Worm (Caenorhabditis elegans) whole organism, L1 larva: ENCODE data around the gene B0361.4.

Source experiments
- C04F5.9 ChIP-seq: sonication (generic microtip); optimal IDR thresholded peaks from 2 replicates; lab custom pipeline; 2016; ENCODE audit warnings: missing genetic modification characterization, missing compliant biosample characterization
- C16A3.4 ChIP-seq: fragments of 150-350 bp; optimal IDR thresholded peaks from 2 replicates; lab custom pipeline; 2014; ENCODE audit warnings: missing biosample characterization, missing genetic modification characterization
- F16B12.6 ChIP-seq: fragments of 150-350 bp; optimal IDR thresholded peaks from 2 replicates; lab custom pipeline; 2014; ENCODE audit warnings: missing biosample characterization, missing genetic modification characterization
- Y116A8C.19 ChIP-seq: sonication (generic microtip); optimal IDR thresholded peaks from 2 replicates; lab custom pipeline; 2016; ENCODE audit warnings: missing compliant biosample characterization, missing genetic modification characterization, borderline replicate concordance
- alr-1 ChIP-seq: fragments of 200-800 bp; sonication (Bioruptor generic); optimal IDR thresholded peaks from 2 replicates; lab custom pipeline; 2018; ENCODE audit warnings: borderline replicate concordance, mild to moderate bottlenecking, missing genetic modification characterization, missing compliant biosample characterization
- blmp-1 ChIP-seq: fragments of 150-350 bp; optimal IDR thresholded peaks from 2 replicates; lab custom pipeline; 2014; ENCODE audit warnings: missing biosample characterization, missing genetic modification characterization
- ceh-8 ChIP-seq: fragments of 200-800 bp; sonication (Bioruptor generic); optimal IDR thresholded peaks from 2 replicates; lab custom pipeline; 2018; ENCODE audit warnings: mild to moderate bottlenecking, missing genetic modification characterization, moderate library complexity, missing compliant biosample characterization
- ceh-88 ChIP-seq: fragments of 200-800 bp; sonication (Bioruptor generic); IDR thresholded peaks from 2 replicates; pipeline ENCODE4 v1.3.6; 2022; ENCODE audit warnings: missing genetic modification characterization, missing compliant biosample characterization
- dpl-1 ChIP-seq, 3 experiments: fragments of 150-350 bp in 2 of 3; sonication (generic microtip) in 1 of 3; optimal IDR thresholded peaks; 2 replicates each; lab custom pipeline; 2014 to 2017; ENCODE audit warnings: missing biosample characterization in 3 of 3, missing genetic modification characterization in 3 of 3, missing genetic modification reagents in 3 of 3
- dsc-1 ChIP-seq: sonication (generic microtip); optimal IDR thresholded peaks from 2 replicates; lab custom pipeline; 2016; ENCODE audit warnings: mild to moderate bottlenecking, missing genetic modification characterization, missing compliant biosample characterization
- efl-1 ChIP-seq, 4 experiments: fragments of 150-350 bp; optimal IDR thresholded peaks in 3 of 4; peaks in 1 of 4; 1 replicate in 1 of 4; 2 replicates in 3 of 4; lab custom pipeline; 2014; ENCODE audit warnings: missing biosample characterization in 2 of 4, missing genetic modification characterization in 2 of 4, missing genetic modification reagents in 2 of 4
- ets-5 ChIP-seq: fragments of 200-800 bp; sonication (Bioruptor generic); IDR thresholded peaks from 2 replicates; pipeline ENCODE4 v1.3.6; 2022; ENCODE audit warnings: missing genetic modification characterization, missing compliant biosample characterization
- fkh-4 ChIP-seq: sonication (generic microtip); optimal IDR thresholded peaks from 2 replicates; lab custom pipeline; 2016; ENCODE audit warnings: missing compliant biosample characterization, missing genetic modification characterization, borderline replicate concordance
- fos-1 ChIP-seq: fragments of 150-350 bp; optimal IDR thresholded peaks from 2 replicates; lab custom pipeline; 2014; ENCODE audit warnings: missing biosample characterization, missing genetic modification characterization
- hlh-17 ChIP-seq: fragments of 200-800 bp; sonication (Bioruptor generic); optimal IDR thresholded peaks from 2 replicates; lab custom pipeline; 2018; ENCODE audit warnings: missing genetic modification characterization, mild to moderate bottlenecking, missing compliant biosample characterization, moderate library complexity, borderline replicate concordance
- hlh-4 ChIP-seq: sonication (generic microtip); optimal IDR thresholded peaks from 2 replicates; lab custom pipeline; 2016; ENCODE audit warnings: mild to moderate bottlenecking, missing genetic modification characterization, missing compliant biosample characterization
- hpl-2 ChIP-seq: fragments of 150-350 bp; optimal IDR thresholded peaks from 2 replicates; lab custom pipeline; 2014; ENCODE audit warnings: missing biosample characterization, missing genetic modification reagents, missing genetic modification characterization
- irx-1 ChIP-seq: sonication (generic microtip); optimal IDR thresholded peaks from 2 replicates; lab custom pipeline; 2016; ENCODE audit warnings: missing genetic modification characterization, missing compliant biosample characterization
- isw-1 ChIP-seq: fragments of 200-800 bp; sonication (Bioruptor generic); IDR thresholded peaks from 2 replicates; pipeline ENCODE4 v1.3.6; 2022; ENCODE audit warnings: missing genetic modification characterization, missing compliant biosample characterization
- lin-13 ChIP-seq: fragments of 150-350 bp; optimal IDR thresholded peaks from 2 replicates; lab custom pipeline; 2014; ENCODE audit warnings: missing biosample characterization, missing genetic modification reagents, missing genetic modification characterization
- lin-15B ChIP-seq: fragments of 150-350 bp; sonication (generic microtip); optimal IDR thresholded peaks from 3 replicates; lab custom pipeline; 2014; ENCODE audit warnings: missing biosample characterization, missing genetic modification characterization
- lin-35 ChIP-seq, 2 experiments: fragments of 150-350 bp; optimal IDR thresholded peaks; 2 replicates each; lab custom pipeline; 2014; ENCODE audit warnings: missing biosample characterization in 2 of 2, missing genetic modification characterization in 2 of 2, missing genetic modification reagents in 2 of 2
- lsy-2 ChIP-seq, 2 experiments: fragments of 150-350 bp; optimal IDR thresholded peaks; 2 replicates each; lab custom pipeline; 2014; ENCODE audit warnings: missing biosample characterization in 2 of 2, missing genetic modification characterization in 2 of 2
- mab-9 ChIP-seq: fragments of 200-800 bp; sonication (Bioruptor generic); IDR thresholded peaks from 2 replicates; pipeline ENCODE4 v1.3.6; 2022; ENCODE audit warnings: missing genetic modification reagents, missing genetic modification characterization, missing compliant biosample characterization
- mef-2 ChIP-seq: fragments of 150-350 bp; optimal IDR thresholded peaks from 2 replicates; lab custom pipeline; 2014; ENCODE audit warnings: missing biosample characterization, missing genetic modification characterization
- nhr-11 ChIP-seq: fragments of 150-350 bp; optimal IDR thresholded peaks from 2 replicates; lab custom pipeline; 2014; ENCODE audit warnings: missing biosample characterization, missing genetic modification characterization
- nhr-12 ChIP-seq: sonication (generic microtip); optimal IDR thresholded peaks from 2 replicates; lab custom pipeline; 2017; ENCODE audit warnings: missing biosample characterization, missing genetic modification characterization
- nhr-19 ChIP-seq: fragments of 200-800 bp; sonication (Bioruptor generic); conservative IDR thresholded peaks from 2 replicates; pipeline ENCODE4 v1.3.6; 2022; ENCODE audit warnings: missing genetic modification characterization, missing compliant biosample characterization
- nhr-20 ChIP-seq: sonication (generic microtip); optimal IDR thresholded peaks from 2 replicates; lab custom pipeline; 2016; ENCODE audit warnings: mild to moderate bottlenecking, missing genetic modification characterization, missing compliant biosample characterization
- nhr-237 ChIP-seq: fragments of 150-350 bp; optimal IDR thresholded peaks from 2 replicates; lab custom pipeline; 2014; ENCODE audit warnings: missing biosample characterization, missing genetic modification characterization
- nhr-28 ChIP-seq: fragments of 150-350 bp; optimal IDR thresholded peaks from 2 replicates; lab custom pipeline; 2014; ENCODE audit warnings: missing biosample characterization, missing genetic modification characterization
- nhr-47 ChIP-seq: sonication (generic microtip); optimal IDR thresholded peaks from 2 replicates; lab custom pipeline; 2016; ENCODE audit warnings: mild to moderate bottlenecking, missing genetic modification characterization, moderate library complexity, missing compliant biosample characterization
- nhr-76 ChIP-seq: sonication (generic microtip); optimal IDR thresholded peaks from 2 replicates; lab custom pipeline; 2017; ENCODE audit warnings: missing biosample characterization, missing genetic modification characterization
- nhr-84 ChIP-seq: sonication (generic microtip); optimal IDR thresholded peaks from 2 replicates; lab custom pipeline; 2017; ENCODE audit warnings: missing biosample characterization, missing genetic modification characterization
- nhr-85 ChIP-seq: sonication (generic microtip); peaks from one replicate; lab custom pipeline; 2016; ENCODE audit warnings: missing genetic modification characterization, inconsistent platforms, missing compliant biosample characterization
- pag-3 ChIP-seq: sonication (generic microtip); optimal IDR thresholded peaks from 2 replicates; lab custom pipeline; 2017; ENCODE audit warnings: missing genetic modification characterization, mild to moderate bottlenecking, missing compliant biosample characterization, antibody characterized with exemption, borderline replicate concordance; ENCODE audit not compliant: insufficient read depth
- snpc-4 ChIP-seq: fragments of 150-350 bp; optimal IDR thresholded peaks from 2 replicates; lab custom pipeline; 2014; ENCODE audit warnings: missing biosample characterization, missing genetic modification characterization
- sox-4 ChIP-seq: sonication (generic microtip); optimal IDR thresholded peaks from 2 replicates; lab custom pipeline; 2016; ENCODE audit warnings: missing genetic modification characterization, missing compliant biosample characterization
- sptf-1 ChIP-seq: fragments of 150-350 bp; optimal IDR thresholded peaks from 2 replicates; lab custom pipeline; 2014; ENCODE audit warnings: missing biosample characterization, missing genetic modification characterization
- unc-30 ChIP-seq: sonication (generic microtip); optimal IDR thresholded peaks from 2 replicates; lab custom pipeline; 2017; ENCODE audit warnings: missing biosample characterization, missing genetic modification characterization
- unc-62 ChIP-seq: fragments of 150-350 bp; optimal IDR thresholded peaks from 2 replicates; lab custom pipeline; 2014; ENCODE audit warnings: missing biosample characterization, missing genetic modification reagents, missing genetic modification characterization
- unc-86 ChIP-seq: sonication (generic microtip); optimal IDR thresholded peaks from 2 replicates; lab custom pipeline; 2016; ENCODE audit warnings: missing genetic modification characterization, missing compliant biosample characterization
- unc-98 ChIP-seq: fragments of 200-800 bp; sonication (Bioruptor generic); IDR thresholded peaks from 2 replicates; pipeline ENCODE4 v1.3.6; 2022; ENCODE audit warnings: missing genetic modification characterization, missing compliant biosample characterization
- zag-1 ChIP-seq: fragments of 150-350 bp; optimal IDR thresholded peaks from 2 replicates; lab custom pipeline; 2014; ENCODE audit warnings: missing biosample characterization, missing genetic modification characterization
- zip-4 ChIP-seq: fragments of 200-800 bp; sonication (Bioruptor generic); optimal IDR thresholded peaks from 2 replicates; lab custom pipeline; 2018; ENCODE audit warnings: mild to moderate bottlenecking, missing genetic modification characterization, moderate library complexity, missing compliant biosample characterization
- ztf-11 ChIP-seq, 2 experiments: sonication (generic microtip); optimal IDR thresholded peaks; 2 replicates each; lab custom pipeline; 2016 to 2017; ENCODE audit warnings: missing genetic modification characterization in 2 of 2, missing biosample characterization in 1 of 2, missing compliant biosample characterization in 1 of 2

The B0361.4 gene

DNA sequence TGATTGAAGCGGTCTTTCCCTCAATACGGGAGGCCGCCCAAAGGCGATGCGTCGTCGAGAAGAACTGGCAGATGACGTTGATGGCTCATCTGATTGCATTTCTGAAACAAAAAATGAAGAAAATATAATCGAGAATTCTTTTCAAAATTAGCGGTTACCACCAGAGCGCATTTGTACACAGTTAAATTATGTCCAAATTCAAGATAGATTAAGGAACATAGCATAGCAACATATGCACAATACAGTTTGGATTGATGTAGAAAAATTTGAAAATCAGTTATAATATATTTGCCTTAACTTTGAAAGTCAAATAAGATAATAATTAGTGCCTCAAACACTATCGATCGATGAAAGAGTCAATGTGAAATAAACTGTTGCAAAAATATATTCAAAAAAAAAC, 29.1 kb upstream of the B0361.4 start, which contains the start of gene R151.8:
Gene R151.8 (minus strand): TSS at position 101 of the 400 bp plus-strand sequence.
- TF ChIP-seq fos-1 (tag; lab: Kevin White, UChicago) (no peak), nhr-85 (peak; percentile 13)

ce11 chrIII:7230841-7231240, 27.9 kb upstream of the B0361.4 start, which contains the start of gene R151.10:
R151.10 (minus strand) TSS chrIII:7230941.
- TF ChIP-seq mef-2 (no peak), nhr-84 (tag; lab: Kevin White, UChicago) (no peak), ets-5 (no peak), fkh-4 (no peak)

ce11 chrIII:7232782-7233181, 26.0 kb upstream of the B0361.4 start, which contains the start of gene adr-2:
adr-2 (minus strand) TSS chrIII:7232882.
- TF ChIP-seq lin-35 (GFP tag; optimal IDR thresholded peaks at IDR 0.05; lab: Kevin White, UChicago) (no peak), ztf-11 (tag; optimal IDR thresholded peaks at IDR 0.05; lab: Kevin White, UChicago) (no peak), unc-30 (tag; lab: Kevin White, UChicago) (no peak), efl-1 (optimal IDR thresholded peaks at IDR 0.05; lab: Kevin White, UChicago) (no peak), efl-1 (GFP tag; optimal IDR thresholded peaks at IDR 0.05 in 1 of 2; lab: Kevin White, UChicago) (no peak), C04F5.9 (tag; lab: Kevin White, UChicago) (no peak), nhr-12 (no peak), lsy-2 (tag; optimal IDR thresholded peaks at IDR 0.05; lab: Kevin White, UChicago) (no peak), lin-13 (GFP tag; lab: Kevin White, UChicago) (no peak), mab-9 (GFP tag; lab: Robert Waterston, UW) (no peak), irx-1 (tag; lab: Kevin White, UChicago) (no peak), nhr-76 (no peak)

DNA sequence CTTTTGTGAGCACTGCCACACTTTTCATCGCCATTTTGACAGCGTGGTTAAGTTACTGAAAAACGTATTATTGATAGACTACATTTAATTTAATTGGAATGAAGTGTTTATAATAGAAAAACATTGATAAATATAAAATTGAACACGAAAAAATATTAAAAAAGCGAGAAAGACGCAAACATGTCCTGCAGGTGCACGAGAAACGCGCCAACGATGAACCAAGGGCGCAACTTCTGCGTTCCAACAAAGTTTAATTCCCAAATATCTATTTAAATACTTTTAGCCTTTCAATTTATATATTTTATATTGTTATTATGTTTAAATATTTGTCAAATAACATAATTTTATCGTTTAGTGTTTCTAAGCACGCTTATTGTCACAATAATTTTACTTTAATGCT, 24.6 kb upstream of the B0361.4 start, which contains the start of gene ndus-8:
Gene ndus-8 (minus strand): TSS at position 55 of the 400 bp plus-strand sequence.
- TF ChIP-seq C04F5.9 (tag; lab: Kevin White, UChicago) (peak; percentile 39), nhr-28 (tag; lab: Kevin White, UChicago) (no peak), unc-98 (no peak), nhr-47 (tag; lab: Kevin White, UChicago) (peak; percentile 76), dsc-1 (tag; lab: Kevin White, UChicago) (peak; percentile 78), fkh-4 (no peak), sox-4 (no peak), nhr-85 (peak; percentile 68), ceh-8 (GFP tag; lab: Kevin White, UChicago) (no peak), nhr-12 (no peak), lin-13 (GFP tag; lab: Kevin White, UChicago) (peak; percentile 41), F16B12.6 (tag; lab: Kevin White, UChicago) (peak; percentile 59), mab-9 (GFP tag; lab: Robert Waterston, UW) (no peak), lin-15B (tag; lab: Kevin White, UChicago) (peak; percentile 39), nhr-20 (tag; lab: Kevin White, UChicago) (peak; percentile 81), zag-1 (no peak), unc-62 (no peak), zip-4 (GFP tag; lab: Kevin White, UChicago) (peak; percentile 35), nhr-237 (tag; lab: Kevin White, UChicago) (no peak), isw-1 (GFP tag; lab: Robert Waterston, UW) (peak; percentile 37), nhr-84 (tag; lab: Kevin White, UChicago) (no peak), hlh-17 (GFP tag; lab: Kevin White, UChicago) (no peak), alr-1 (tag; lab: Kevin White, UChicago) (no peak), fos-1 (tag; lab: Kevin White, UChicago) (no peak), Y116A8C.19 (tag; lab: Kevin White, UChicago) (no peak), sptf-1 (tag; lab: Kevin White, UChicago) (no peak), blmp-1 (peak; percentile 67), nhr-19 (GFP tag; lab: Robert Waterston, UW) (peak; percentile 84), unc-86 (tag; lab: Kevin White, UChicago) (peak; percentile 56), mef-2 (no peak), hpl-2 (GFP tag; lab: Kevin White, UChicago) (peak; percentile 57), hlh-4 (no peak), snpc-4 (tag; lab: Kevin White, UChicago) (peak; percentile 52), ceh-88 (no peak), dpl-1 (GFP tag; optimal IDR thresholded peaks at IDR 0.05; lab: Kevin White, UChicago) (peak; percentile 60 to 79 (median 79)), pag-3 (no peak), C16A3.4 (peak; percentile 79), nhr-11 (tag; lab: Kevin White, UChicago) (no peak)
